Fruit fly (Drosophila melanogaster): ENCODE results near the gene ctrip.
A peak's percentile ranks its signal among the peaks of the same experiment; 100 is the strongest.

The ctrip gene

DNA sequence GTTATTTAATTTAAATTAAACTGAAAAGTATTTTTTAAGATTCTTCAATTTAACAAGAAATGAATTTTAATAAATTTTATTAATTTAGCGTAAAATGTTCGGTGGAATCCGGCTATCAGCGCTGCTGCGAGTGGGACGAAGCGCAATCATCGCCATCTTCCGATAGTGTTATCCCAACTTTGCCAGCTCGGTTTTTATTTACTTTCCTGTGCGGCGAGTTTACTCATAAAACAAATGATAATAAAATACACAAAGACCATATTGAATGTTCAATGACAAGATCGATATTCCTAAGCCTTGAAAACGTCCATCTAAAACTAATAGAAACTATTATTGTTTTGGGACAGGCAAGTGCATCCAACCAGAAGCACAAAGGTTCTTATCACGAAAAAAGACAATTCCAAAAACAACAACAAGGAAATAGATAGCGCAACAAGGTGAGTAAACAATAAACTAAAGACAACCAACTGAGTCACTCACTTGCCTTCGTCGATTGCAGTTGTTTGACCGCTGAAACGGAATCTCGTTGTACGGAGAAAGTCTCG lies 1.3 kb upstream of the ctrip start (continued):
- TF ChIP-seq tap (tag; optimal IDR thresholded peaks at IDR 0.05) (peak; percentile 58), CG4617 (GFP tag; optimal IDR thresholded peaks at IDR 0.05; ENCODE audit: borderline replicate concordance) (peak; percentile 41), BtbVII (GFP tag; optimal IDR thresholded peaks at IDR 0.05) (peak; percentile 77), pum (GFP tag; optimal IDR thresholded peaks at IDR 0.05) (no peak), CG42726 (GFP tag; IDR thresholded peaks at IDR 0.05; ENCODE audit: partially characterized antibody) (peak; percentile 71; the same call in 1 of the 2 replicates), cato (GFP tag; optimal IDR thresholded peaks at IDR 0.05; ENCODE audit: borderline replicate concordance) (peak; percentile 1), CG10543 (GFP tag; optimal IDR thresholded peaks at IDR 0.05) (peak; percentile 76), Side (GFP tag; optimal IDR thresholded peaks at IDR 0.05) (peak; percentile 52), dmrt11E (tag; optimal IDR thresholded peaks at IDR 0.05) (peak; percentile 76), Nf-YC (tag; optimal IDR thresholded peaks at IDR 0.05) (peak; percentile 51), Jarid2 (GFP tag; optimal IDR thresholded peaks at IDR 0.05) (no peak), dan (GFP tag; IDR thresholded peaks at IDR 0.05) (no peak), ham (GFP tag; IDR thresholded peaks at IDR 0.05) (no peak), Atf3 (GFP tag; optimal IDR thresholded peaks at IDR 0.05) (no peak), CG5953 (GFP tag; IDR thresholded peaks at IDR 0.05) (no peak), zfh2 (GFP tag; optimal IDR thresholded peaks at IDR 0.05) (peak; percentile 48), CG5245 (GFP tag; optimal IDR thresholded peaks at IDR 0.05) (peak; percentile 7), CG17361 (GFP tag; IDR thresholded peaks at IDR 0.05) (peak; percentile 66), CG31365 (tag; optimal IDR thresholded peaks at IDR 0.05) (peak; percentile 50), odd (GFP tag; optimal IDR thresholded peaks at IDR 0.05) (peak; percentile 81), tna (GFP tag; IDR thresholded peaks at IDR 0.05; ENCODE audit: partially characterized antibody) (0 out of 2 replicates have a peak, but pooled peaks have one; percentile 20), crol (GFP tag; IDR thresholded peaks at IDR 0.05) (no peak), CG13296 (GFP tag; optimal IDR thresholded peaks at IDR 0.05) (peak; percentile 86), CG15696 (tag; optimal IDR thresholded peaks at IDR 0.05) (peak; percentile 86), gt (GFP tag; IDR thresholded peaks at IDR 0.05) (no peak), ttk (GFP tag; IDR thresholded peaks at IDR 0.05) (no peak), mirr (GFP tag; optimal IDR thresholded peaks at IDR 0.05) (peak; percentile 72), Dll (GFP tag; IDR thresholded peaks at IDR 0.05; ENCODE audit: partially characterized antibody) (peak; percentile 69), Kr (GFP tag; optimal IDR thresholded peaks at IDR 0.05) (peak; percentile 23), CG14860 (GFP tag; IDR thresholded peaks at IDR 0.05; ENCODE audit: partially characterized antibody) (peak; percentile 43; the same call in 2 of the 3 replicates), CG11456 (GFP tag; IDR thresholded peaks at IDR 0.05) (peak; percentile 82), HmgZ (tag; optimal IDR thresholded peaks at IDR 0.05) (peak; percentile 61), MESR4 (GFP tag; optimal IDR thresholded peaks at IDR 0.05) (peak; percentile 77), Camta (GFP tag; optimal IDR thresholded peaks at IDR 0.05) (peak; percentile 31), CG6175 (GFP tag; IDR thresholded peaks at IDR 0.05) (no peak), exex (tag; optimal IDR thresholded peaks at IDR 0.05) (peak; percentile 38), CG13775 (GFP tag; optimal IDR thresholded peaks at IDR 0.05) (peak; percentile 23), Spps (tag; optimal IDR thresholded peaks at IDR 0.05) (peak; percentile 68), CG6654 (GFP tag; optimal IDR thresholded peaks at IDR 0.05) (no peak), Hr51 (GFP tag; optimal IDR thresholded peaks at IDR 0.05) (peak in 1 of 2 experiments; percentile 35), lmd (GFP tag; IDR thresholded peaks at IDR 0.05) (peak; percentile 53), salm (tag; optimal IDR thresholded peaks at IDR 0.05) (peak; percentile 68), aop (GFP tag; IDR thresholded peaks at IDR 0.05) (no peak), pb (GFP tag; optimal IDR thresholded peaks at IDR 0.05) (no peak), B-H1 (GFP tag; IDR thresholded peaks at IDR 0.05) (peak; percentile 37; the same call in 1 of the 3 replicates), Oaz (GFP tag; IDR thresholded peaks at IDR 0.05) (peak; percentile 19; the same call in 1 of the 2 replicates), p53 (GFP tag; optimal IDR thresholded peaks at IDR 0.05) (no peak), pita (GFP tag; optimal IDR thresholded peaks at IDR 0.05) (no peak), HHEX (GFP tag; optimal IDR thresholded peaks at IDR 0.05) (peak; percentile 63), CoRest (tag; optimal IDR thresholded peaks at IDR 0.05) (peak; percentile 50)
